Worm (Caenorhabditis elegans): ENCODE results near the gene C24D10.49.

ce11 chrIV:5149793-5150192 is 7.3 kb downstream of the C24D10.49 start, which contains the start of gene C24D10.5:
- TF ChIP-seq F13C5.2 (tag; optimal IDR thresholded peaks at IDR 0.05): no peak
- no peak for TF ChIP-seq ama-1 (optimal IDR thresholded peaks at IDR 0.05)
- no peak for TF ChIP-seq sea-1 (GFP tag; conservative IDR thresholded peaks at IDR 0.05)
- TF ChIP-seq flt-1 (GFP tag; IDR thresholded peaks at IDR 0.05): no peak
- no peak for TF ChIP-seq hmg-4 (GFP tag; optimal IDR thresholded peaks at IDR 0.05)
- no peak for TF ChIP-seq tbx-37 (GFP tag; conservative IDR thresholded peaks at IDR 0.05)
- no peak for TF ChIP-seq ets-7 (tag; optimal IDR thresholded peaks at IDR 0.05)
- TF ChIP-seq aly-1 (tag; optimal IDR thresholded peaks at IDR 0.05): no peak
- no peak for TF ChIP-seq hmbx-1 (tag; optimal IDR thresholded peaks at IDR 0.05)

Measured in whole organism, early embryonic.